Fruit fly (Drosophila melanogaster): ENCODE measurements around the gene Sf3b5.

Sf3b5 gene

DNA sequence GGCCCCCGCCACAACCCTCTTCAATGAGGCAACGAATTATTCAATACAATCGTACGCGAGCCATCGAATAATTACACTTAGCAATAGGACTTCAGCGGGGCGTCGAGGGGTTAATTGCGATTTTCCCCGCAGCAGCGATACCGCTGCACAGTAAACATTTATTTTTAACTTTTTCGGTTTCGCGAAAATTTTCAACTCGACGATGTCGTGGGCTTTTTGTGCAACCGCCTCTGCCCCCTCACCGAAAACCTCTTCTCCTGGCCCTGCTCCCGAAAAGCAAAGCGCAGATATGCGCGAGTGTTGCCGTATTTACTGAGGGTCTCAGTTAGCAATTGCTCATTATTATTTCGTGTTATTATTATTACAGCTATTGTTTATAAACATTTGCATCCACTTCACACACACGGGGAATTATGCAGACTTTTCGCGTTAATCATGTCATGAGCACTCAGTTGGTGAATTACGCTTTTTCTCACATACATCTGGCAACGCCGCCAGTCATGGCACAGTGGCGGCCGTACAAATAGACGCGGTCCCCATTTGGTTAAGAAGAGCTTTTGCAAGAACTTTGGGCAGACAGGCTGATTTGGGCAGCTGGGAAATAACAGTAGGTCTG is 1.3 kb downstream of the Sf3b5 start (continued):
- TF ChIP-seq pros (GFP tag; optimal IDR thresholded peaks at IDR 0.05) (no peak), CG1832 (GFP tag; optimal IDR thresholded peaks at IDR 0.05) (no peak), sug (tag; optimal IDR thresholded peaks at IDR 0.05) (peak; percentile 66), zfh1 (GFP tag; IDR thresholded peaks at IDR 0.05) (peak; percentile 71), cato (GFP tag; optimal IDR thresholded peaks at IDR 0.05; ENCODE audit: borderline replicate concordance) (no peak), GATAe (GFP tag; conservative IDR thresholded peaks at IDR 0.05) (no peak), CG4328 (GFP tag; optimal IDR thresholded peaks at IDR 0.05) (peak; percentile 12), Ets97D (GFP tag; optimal IDR thresholded peaks at IDR 0.05) (peak; percentile 45), CrebB (tag; optimal IDR thresholded peaks at IDR 0.05) (peak; percentile 24), mam (GFP tag; optimal IDR thresholded peaks at IDR 0.05) (peak; percentile 61), CG18476 (GFP tag; optimal IDR thresholded peaks at IDR 0.05) (peak; percentile 17), rib (GFP tag; IDR thresholded peaks at IDR 0.05) (peak; percentile 65; the same call in 1 of the 2 replicates), Hr3 (GFP tag; optimal IDR thresholded peaks at IDR 0.05) (peak; percentile 16), Dad (GFP tag; optimal IDR thresholded peaks at IDR 0.05) (peak; percentile 27), nom (GFP tag; optimal IDR thresholded peaks at IDR 0.05) (peak; percentile 38), Ets65A (GFP tag) (peak; percentile 78), cwo (GFP tag; optimal IDR thresholded peaks at IDR 0.05) (peak; percentile 63), Nf-YC (tag; optimal IDR thresholded peaks at IDR 0.05) (peak; percentile 67), stwl (tag; optimal IDR thresholded peaks at IDR 0.05) (peak; percentile 50), Poxn (GFP tag; IDR thresholded peaks at IDR 0.05) (no peak), BEAF-32 (GFP tag; optimal IDR thresholded peaks at IDR 0.05) (peak; percentile 31), Side (GFP tag; optimal IDR thresholded peaks at IDR 0.05) (peak; percentile 42), HLH3B (GFP tag; IDR thresholded peaks at IDR 0.05) (no peak), CG15073 (GFP tag; optimal IDR thresholded peaks at IDR 0.05) (peak; percentile 96), CG8765 (GFP tag; IDR thresholded peaks at IDR 0.05) (no peak), CG15479 (GFP tag; optimal IDR thresholded peaks at IDR 0.05) (peak; percentile 6), CG10462 (GFP tag; optimal IDR thresholded peaks at IDR 0.05) (no peak), CG12942 (GFP tag; optimal IDR thresholded peaks at IDR 0.05) (peak; percentile 40), ftz-f1 (GFP tag; optimal IDR thresholded peaks at IDR 0.05) (peak; percentile 71), cas (GFP tag; IDR thresholded peaks at IDR 0.05) (no peak), en (GFP tag; optimal IDR thresholded peaks at IDR 0.05) (peak; percentile 45), sob (GFP tag; IDR thresholded peaks at IDR 0.05) (peak; percentile 31; the same call in 1 of the 2 replicates), lmd (GFP tag; IDR thresholded peaks at IDR 0.05) (no peak; the same call in 1 of the 2 replicates), bsh (GFP tag; optimal IDR thresholded peaks at IDR 0.05) (peak in 1 of 2 experiments; percentile 55), CG13775 (GFP tag; optimal IDR thresholded peaks at IDR 0.05) (peak; percentile 39), CG12299 (tag; optimal IDR thresholded peaks at IDR 0.05) (no peak), D19B (GFP tag; optimal IDR thresholded peaks at IDR 0.05) (no peak), ase (GFP tag; IDR thresholded peaks at IDR 0.05) (no peak), CoRest (tag; optimal IDR thresholded peaks at IDR 0.05) (peak; percentile 60), corto (GFP tag; optimal IDR thresholded peaks at IDR 0.05) (peak; percentile 45), gro (GFP tag; optimal IDR thresholded peaks at IDR 0.05) (peak; percentile 67), PHDP (tag; optimal IDR thresholded peaks at IDR 0.05) (peak; percentile 8), Atf-2 (GFP tag; optimal IDR thresholded peaks at IDR 0.05) (peak; percentile 22), pan (optimal IDR thresholded peaks at IDR 0.05) (no peak), pan (GFP tag; optimal IDR thresholded peaks at IDR 0.05 in 1 of 2, IDR thresholded peaks at IDR 0.05 in 1 of 2) (peak in 1 of 2 experiments; percentile 36), jing (GFP tag; optimal IDR thresholded peaks at IDR 0.05) (no peak), Myb (GFP tag; optimal IDR thresholded peaks at IDR 0.05) (peak; percentile 55), trem (tag; optimal IDR thresholded peaks at IDR 0.05) (peak; percentile 39), CG12104 (GFP tag; optimal IDR thresholded peaks at IDR 0.05) (peak; percentile 53), Mad (GFP tag; optimal IDR thresholded peaks at IDR 0.05) (peak; percentile 66)

Data from whole organism, embryonic.